Fruit fly (Drosophila melanogaster) whole organism, embryonic: ENCODE data around the gene MYPT-75D.

Source experiments
- Atf3 ChIP-seq: fragments of 200-800 bp; sonication (Bioruptor generic); optimal IDR thresholded peaks from 3 replicates; lab custom pipeline; 2016; ENCODE audit warnings: missing biosample characterization, missing genetic modification characterization
- Bgb ChIP-seq: fragments of 200-800 bp; sonication (Bioruptor generic); IDR thresholded peaks from 2 replicates; pipeline ENCODE4 v1.3.6; 2022; ENCODE audit warnings: missing biosample characterization, missing genetic modification characterization; ENCODE audit not compliant: partially characterized antibody
- CG10147 ChIP-seq: fragments of 200-800 bp; sonication (Bioruptor generic); optimal IDR thresholded peaks from 2 replicates; lab custom pipeline; 2019; ENCODE audit warnings: missing biosample characterization, mild to moderate bottlenecking, missing genetic modification characterization, moderate library complexity
- CG10267 ChIP-seq: fragments of 200-800 bp; sonication (Bioruptor generic); optimal IDR thresholded peaks from 2 replicates; lab custom pipeline; 2018; ENCODE audit warnings: missing biosample characterization, mild to moderate bottlenecking, missing genetic modification characterization, moderate library complexity
- CG10565 ChIP-seq: fragments of 200-800 bp; sonication (Bioruptor generic); optimal IDR thresholded peaks from 3 replicates; lab custom pipeline; 2016; ENCODE audit warnings: missing biosample characterization, mild to moderate bottlenecking, missing genetic modification characterization
- CG11456 ChIP-seq: fragments of 200-800 bp; sonication (Bioruptor generic); IDR thresholded peaks from 3 replicates; pipeline ENCODE4 v1.3.6; 2022; ENCODE audit warnings: missing biosample characterization, missing genetic modification characterization
- CG1529 ChIP-seq: fragments of 200-800 bp; sonication (Bioruptor generic); optimal IDR thresholded peaks from 3 replicates; lab custom pipeline; 2018; ENCODE audit warnings: missing biosample characterization, missing genetic modification characterization
- CG1602 ChIP-seq: fragments of 200-800 bp; sonication (Bioruptor generic); optimal IDR thresholded peaks from 3 replicates; lab custom pipeline; 2016; ENCODE audit warnings: missing biosample characterization, missing genetic modification characterization
- CG18262 ChIP-seq: fragments of 200-800 bp; optimal IDR thresholded peaks from 3 replicates; lab custom pipeline; 2019; ENCODE audit warnings: missing biosample characterization, mild to moderate bottlenecking, missing genetic modification characterization, moderate library complexity
- CG1832 ChIP-seq: fragments of 200-800 bp; sonication (Bioruptor generic); optimal IDR thresholded peaks from 2 replicates; lab custom pipeline; 2017; ENCODE audit warnings: missing biosample characterization, mild to moderate bottlenecking, missing genetic modification characterization, inconsistent platforms
- CG18476 ChIP-seq: fragments of 200-800 bp; sonication (Bioruptor generic); optimal IDR thresholded peaks from 2 replicates; lab custom pipeline; 2016; ENCODE audit warnings: missing biosample characterization, mild to moderate bottlenecking, missing genetic modification characterization
- CG18619 ChIP-seq: fragments of 200-800 bp; sonication (Bioruptor generic); optimal IDR thresholded peaks from 3 replicates; lab custom pipeline; 2017; ENCODE audit warnings: missing biosample characterization, mild to moderate bottlenecking, missing genetic modification characterization
- CG2889 ChIP-seq: fragments of 200-800 bp; sonication (Bioruptor generic); IDR thresholded peaks from 3 replicates; pipeline ENCODE4 v1.3.6; 2022; ENCODE audit warnings: missing biosample characterization, missing genetic modification characterization
- CG30403 ChIP-seq: fragments of 200-800 bp; sonication (Bioruptor generic); optimal IDR thresholded peaks from 3 replicates; lab custom pipeline; 2016; ENCODE audit warnings: missing biosample characterization, missing genetic modification characterization
- CG31388 ChIP-seq: fragments of 200-800 bp; sonication (Bioruptor generic); optimal IDR thresholded peaks from 2 replicates; lab custom pipeline; 2016; ENCODE audit warnings: missing biosample characterization, missing genetic modification characterization
- CG3163 ChIP-seq: fragments of 200-800 bp; sonication (Bioruptor generic); optimal IDR thresholded peaks from 3 replicates; lab custom pipeline; 2016; ENCODE audit warnings: missing biosample characterization, missing genetic modification characterization
- CG4820 ChIP-seq: fragments of 200-800 bp; sonication (Bioruptor generic); optimal IDR thresholded peaks from 3 replicates; lab custom pipeline; 2016; ENCODE audit warnings: missing biosample characterization, missing genetic modification characterization
- CG6689 ChIP-seq: fragments of 200-800 bp; sonication (Bioruptor generic); IDR thresholded peaks from 2 replicates; pipeline ENCODE4 v1.3.6; 2022; ENCODE audit warnings: missing biosample characterization, missing genetic modification characterization
- CG6791 ChIP-seq: fragments of 200-800 bp; sonication (Bioruptor generic); IDR thresholded peaks from 3 replicates; pipeline ENCODE4 v1.3.6; 2022; ENCODE audit warnings: missing biosample characterization, missing genetic modification characterization; ENCODE audit not compliant: partially characterized antibody
- CG7745 ChIP-seq: fragments of 200-800 bp; sonication (Bioruptor generic); optimal IDR thresholded peaks from 2 replicates; lab custom pipeline; 2018; ENCODE audit warnings: missing biosample characterization, mild to moderate bottlenecking, missing genetic modification characterization, moderate library complexity
- CG9609 ChIP-seq: fragments of 200-800 bp; sonication (Bioruptor generic); optimal IDR thresholded peaks from 3 replicates; lab custom pipeline; 2016; ENCODE audit warnings: missing biosample characterization, missing genetic modification characterization
- CrebB ChIP-seq: fragments of 200-800 bp; sonication (Bioruptor generic); optimal IDR thresholded peaks from 3 replicates; lab custom pipeline; 2018; ENCODE audit warnings: missing biosample characterization, mild to moderate bottlenecking, missing genetic modification characterization
- D19B ChIP-seq: fragments of 200-800 bp; sonication (Bioruptor generic); optimal IDR thresholded peaks from 2 replicates; lab custom pipeline; 2017; ENCODE audit warnings: missing biosample characterization, mild to moderate bottlenecking, missing genetic modification characterization
- Dref ChIP-seq: fragments of 200-800 bp; sonication (Bioruptor generic); IDR thresholded peaks from 2 replicates; pipeline ENCODE4 v1.3.6; 2022; ENCODE audit warnings: missing biosample characterization, missing genetic modification characterization
- Gsc ChIP-seq: fragments of 200-800 bp; sonication (Bioruptor generic); IDR thresholded peaks from 2 replicates; pipeline ENCODE4 v1.3.6; 2022; ENCODE audit warnings: missing biosample characterization, missing genetic modification characterization
- HLHmδ ChIP-seq: fragments of 200-800 bp; sonication (Bioruptor generic); optimal IDR thresholded peaks from 2 replicates; lab custom pipeline; 2018; ENCODE audit warnings: missing biosample characterization, mild to moderate bottlenecking, missing genetic modification characterization, moderate library complexity
- Hey ChIP-seq: fragments of 200-800 bp; sonication (Bioruptor generic); optimal IDR thresholded peaks from 3 replicates; lab custom pipeline; 2018; ENCODE audit warnings: missing biosample characterization, mild to moderate bottlenecking, missing genetic modification characterization
- Hmx ChIP-seq: fragments of 200-800 bp; sonication (Bioruptor generic); optimal IDR thresholded peaks from 2 replicates; lab custom pipeline; 2016; ENCODE audit warnings: missing biosample characterization, missing genetic modification characterization
- Hsf ChIP-seq: fragments of 200-800 bp; sonication (Bioruptor generic); optimal IDR thresholded peaks from 3 replicates; lab custom pipeline; 2016; ENCODE audit warnings: missing biosample characterization, missing genetic modification characterization
- MBD-R2 ChIP-seq: fragments of 200-800 bp; sonication (Bioruptor generic); IDR thresholded peaks from 2 replicates; pipeline ENCODE4 v1.3.6; 2022; ENCODE audit warnings: missing biosample characterization, missing genetic modification characterization
- Mad ChIP-seq: fragments of 200-800 bp; sonication (Bioruptor generic); optimal IDR thresholded peaks from 2 replicates; lab custom pipeline; 2016; ENCODE audit warnings: missing biosample characterization, missing genetic modification characterization
- Sin3A ChIP-seq: fragments of >200 bp; optimal IDR thresholded peaks from 2 replicates; lab custom pipeline; 2018
- Six4 ChIP-seq: fragments of 200-800 bp; sonication (Bioruptor generic); optimal IDR thresholded peaks from 2 replicates; lab custom pipeline; 2016; ENCODE audit warnings: missing biosample characterization, missing genetic modification characterization
- ato ChIP-seq: fragments of 200-800 bp; sonication (Bioruptor generic); IDR thresholded peaks from 2 replicates; pipeline ENCODE4 v1.3.6; 2022; ENCODE audit warnings: missing biosample characterization, missing genetic modification characterization; ENCODE audit not compliant: partially characterized antibody
- ewg ChIP-seq: fragments of 200-800 bp; sonication (Bioruptor generic); optimal IDR thresholded peaks from 3 replicates; lab custom pipeline; 2017; ENCODE audit warnings: mild to moderate bottlenecking, missing biosample characterization, missing genetic modification reagents, missing genetic modification characterization
- gfzf ChIP-seq: fragments of 200-800 bp; sonication (Bioruptor generic); optimal IDR thresholded peaks from 2 replicates; lab custom pipeline; 2016; ENCODE audit warnings: missing biosample characterization, mild to moderate bottlenecking, missing genetic modification characterization, moderate library complexity
- gsb-n ChIP-seq: fragments of 200-800 bp; sonication (Bioruptor generic); optimal IDR thresholded peaks from 3 replicates; lab custom pipeline; 2018; ENCODE audit warnings: missing biosample characterization, mild to moderate bottlenecking, missing genetic modification characterization
- hkb ChIP-seq, 2 experiments: fragments of 200-800 bp in 1 of 2; fragments of >200 bp in 1 of 2; sonication (Bioruptor generic) in 1 of 2; IDR thresholded peaks in 1 of 2; optimal IDR thresholded peaks in 1 of 2; 2 replicates each; pipeline versions ENCODE4 v1.3.6 to Lab custom; 2017 to 2022; ENCODE audit warnings: missing biosample characterization in 1 of 2, missing genetic modification characterization in 1 of 2
- jumu ChIP-seq: fragments of 200-800 bp; sonication (Bioruptor generic); optimal IDR thresholded peaks from 3 replicates; lab custom pipeline; 2016; ENCODE audit warnings: missing biosample characterization, missing genetic modification characterization
- knrl ChIP-seq: fragments of 200-800 bp; sonication (Bioruptor generic); IDR thresholded peaks from 3 replicates; pipeline ENCODE4 v1.3.6; 2022; ENCODE audit warnings: missing biosample characterization, missing genetic modification characterization; ENCODE audit not compliant: partially characterized antibody
- lilli ChIP-seq: fragments of 200-800 bp; sonication (Bioruptor generic); optimal IDR thresholded peaks from 3 replicates; lab custom pipeline; 2016; ENCODE audit warnings: missing biosample characterization, missing genetic modification characterization
- nerfin-1 ChIP-seq: fragments of 200-800 bp; sonication (Bioruptor generic); optimal IDR thresholded peaks from 3 replicates; lab custom pipeline; 2019; ENCODE audit warnings: missing biosample characterization, mild to moderate bottlenecking, missing genetic modification characterization, moderate library complexity
- nerfin-2 ChIP-seq: fragments of 200-800 bp; sonication (Bioruptor generic); IDR thresholded peaks from 2 replicates; pipeline ENCODE4 v1.3.6; 2022; ENCODE audit warnings: missing biosample characterization, missing genetic modification characterization; ENCODE audit not compliant: partially characterized antibody
- pan ChIP-seq, 4 experiments: fragments of >200 bp in 3 of 4; fragments of 200-800 bp in 1 of 4; sonication (Bioruptor generic) in 1 of 4; optimal IDR thresholded peaks in 3 of 4; IDR thresholded peaks in 1 of 4; 2 replicates each; pipeline versions ENCODE4 v1.3.6 to Lab custom; 2017 to 2022; ENCODE audit warnings: missing biosample characterization in 2 of 4, missing genetic modification characterization in 2 of 4, mixed read lengths in 1 of 4
- peb ChIP-seq: fragments of 200-800 bp; sonication (Bioruptor generic); IDR thresholded peaks from 2 replicates; pipeline ENCODE4 v1.3.6; 2022; ENCODE audit warnings: missing biosample characterization, missing genetic modification characterization
- pzg ChIP-seq: fragments of 200-800 bp; sonication (Bioruptor generic); optimal IDR thresholded peaks from 3 replicates; lab custom pipeline; 2018; ENCODE audit warnings: missing biosample characterization, mild to moderate bottlenecking, missing genetic modification characterization, moderate library complexity
- schlank ChIP-seq: fragments of 200-800 bp; sonication (Bioruptor generic); optimal IDR thresholded peaks from 2 replicates; lab custom pipeline; 2018; ENCODE audit warnings: missing biosample characterization, mild to moderate bottlenecking, missing genetic modification characterization
- tin ChIP-seq: fragments of 200-800 bp; sonication (Bioruptor generic); optimal IDR thresholded peaks from 3 replicates; lab custom pipeline; 2016; ENCODE audit warnings: missing biosample characterization, missing genetic modification characterization
- tio ChIP-seq: fragments of 200-800 bp; sonication (Bioruptor generic); optimal IDR thresholded peaks from 2 replicates; lab custom pipeline; 2017; ENCODE audit warnings: missing biosample characterization, missing genetic modification characterization, inconsistent platforms

MYPT-75D gene

dm6 chr3L:18672986-18673633 is 47.4 kb downstream of the MYPT-75D start, which contains the start of gene Capr (continued):
- TF ChIP-seq Six4 (GFP tag; lab: Kevin White, UChicago) (no peak), CG1529 (GFP tag; lab: Kevin White, UChicago) (no peak), CG2889 (no peak), CG10565 (GFP tag; lab: Kevin White, UChicago) (no peak), CG1832 (GFP tag; lab: Kevin White, UChicago) (no peak), D19B (GFP tag; lab: Kevin White, UChicago) (no peak), CG18619 (no peak), lilli (peak; percentile 55), CG3163 (GFP tag; lab: Kevin White, UChicago) (no peak), nerfin-1 (tag; lab: Kevin White, UChicago) (peak; percentile 44), jumu (peak; percentile 38), gsb-n (tag; lab: Kevin White, UChicago) (no peak), CG1602 (GFP tag; lab: Kevin White, UChicago) (peak; percentile 12), gfzf (peak; percentile 38), Hmx (GFP tag; lab: Kevin White, UChicago) (no peak), tio (GFP tag; lab: Kevin White, UChicago) (no peak), CG18476 (GFP tag; lab: Kevin White, UChicago) (no peak), ewg (GFP tag; lab: Kevin White, UChicago) (no peak), Hsf (peak; percentile 41), HLHmδ (GFP tag; lab: Kevin White, UChicago) (peak; percentile 31), Sin3A (lab: Kevin White, UChicago) (peak; percentile 89), CG10147 (GFP tag; lab: Kevin White, UChicago) (no peak), CG4820 (GFP tag; lab: Kevin White, UChicago) (peak; percentile 15), pan (optimal IDR thresholded peaks at IDR 0.05; lab: Kevin White, UChicago) (no peak), pan (GFP tag; optimal IDR thresholded peaks at IDR 0.05 in 1 of 2, IDR thresholded peaks at IDR 0.05 in 1 of 2) (no peak), Hey (tag; lab: Kevin White, UChicago) (no peak), CG6689 (GFP tag; lab: Robert Waterston, UW) (no peak), CG9609 (GFP tag; lab: Kevin White, UChicago) (no peak), CG11456 (0 out of 3 replicates have a peak, but pooled peaks have one; percentile 25), Atf3 (GFP tag; lab: Kevin White, UChicago) (no peak), CG31388 (no peak), CG10267 (tag; lab: Kevin White, UChicago) (peak; percentile 56), Mad (GFP tag; lab: Kevin White, UChicago) (no peak), CG18262 (tag; lab: Kevin White, UChicago) (peak; percentile 35), MBD-R2 (GFP tag; lab: Robert Waterston, UW) (peak; percentile 83), Gsc (GFP tag; lab: Robert Waterston, UW) (no peak), tin (GFP tag; lab: Kevin White, UChicago) (peak; percentile 21), CG6791 (GFP tag; lab: Robert Waterston, UW) (peak; percentile 100), hkb (optimal IDR thresholded peaks at IDR 0.05; lab: Kevin White, UChicago) (no peak), hkb (GFP tag; IDR thresholded peaks at IDR 0.05; lab: Robert Waterston, UW) (no peak), ato (GFP tag; lab: Robert Waterston, UW) (peak; percentile 100), schlank (tag; lab: Kevin White, UChicago) (no peak), CG7745 (tag; lab: Kevin White, UChicago) (no peak), CrebB (tag; lab: Kevin White, UChicago) (no peak), CG30403 (GFP tag; lab: Kevin White, UChicago) (peak; percentile 11), pzg (GFP tag; lab: Kevin White, UChicago) (peak; percentile 93), Dref (GFP tag; lab: Robert Waterston, UW) (peak; percentile 99), Bgb (GFP tag; lab: Robert Waterston, UW) (peak; percentile 100), knrl (GFP tag; lab: Robert Waterston, UW) (peak; percentile 100), peb (no peak), nerfin-2 (GFP tag; lab: Robert Waterston, UW) (peak; percentile 100)
